Fruit fly (Drosophila melanogaster): ENCODE data around the gene UGP.

UGP gene

dm6 chr3L:9340232-9340631 is 18.5 kb downstream of the UGP start:
- TF ChIP-seq CG9139 (GFP tag; optimal IDR thresholded peaks at IDR 0.05): peak; percentile 9
- TF ChIP-seq Eip93F (GFP tag; optimal IDR thresholded peaks at IDR 0.05): no peak
- no peak for TF ChIP-seq fd59A (GFP tag; optimal IDR thresholded peaks at IDR 0.05)
- TF ChIP-seq CG6163 (GFP tag; IDR thresholded peaks at IDR 0.05): peak; percentile 61; the same call in 2 of the 3 replicates
- no peak for TF ChIP-seq Sox14 (GFP tag; optimal IDR thresholded peaks at IDR 0.05)
- TF ChIP-seq Sox102F (GFP tag; optimal IDR thresholded peaks at IDR 0.05): peak; percentile 28
- peak; percentile 37; the same call in 1 of the 3 replicates for TF ChIP-seq eg (GFP tag; IDR thresholded peaks at IDR 0.05)
- no peak for TF ChIP-seq CG10631 (GFP tag; optimal IDR thresholded peaks at IDR 0.05)
- no peak for TF ChIP-seq lz (GFP tag; optimal IDR thresholded peaks at IDR 0.05)
- TF ChIP-seq CG8119 (GFP tag; IDR thresholded peaks at IDR 0.05): no peak
- no peak for TF ChIP-seq Smox (GFP tag; optimal IDR thresholded peaks at IDR 0.05)
- TF ChIP-seq spab (GFP tag; optimal IDR thresholded peaks at IDR 0.05): no peak
- TF ChIP-seq Eip78C (GFP tag): peak; percentile 60
- peak; percentile 6 for TF ChIP-seq CG6276 (GFP tag; optimal IDR thresholded peaks at IDR 0.05)
- TF ChIP-seq svp (GFP tag): peak; percentile 78
- TF ChIP-seq CG10669 (GFP tag; optimal IDR thresholded peaks at IDR 0.05): no peak
- peak; percentile 0 for TF ChIP-seq achi (GFP tag; optimal IDR thresholded peaks at IDR 0.05)
- peak; percentile 51 for TF ChIP-seq CG6854 (GFP tag; optimal IDR thresholded peaks at IDR 0.05)
- no peak for TF ChIP-seq CG32006 (GFP tag; optimal IDR thresholded peaks at IDR 0.05)

dm6 chr3L:9339021-9339420 is 19.7 kb downstream of the UGP start:
- TF ChIP-seq CG6163 (GFP tag; IDR thresholded peaks at IDR 0.05) (no peak), fkh (GFP tag; optimal IDR thresholded peaks at IDR 0.05) (no peak), CG11902 (GFP tag; optimal IDR thresholded peaks at IDR 0.05) (no peak), acj6 (GFP tag; optimal IDR thresholded peaks at IDR 0.05) (peak; percentile 20), spab (GFP tag; optimal IDR thresholded peaks at IDR 0.05) (no peak), OdsH (GFP tag; optimal IDR thresholded peaks at IDR 0.05) (peak; percentile 19), CG7368 (GFP tag; optimal IDR thresholded peaks at IDR 0.05) (no peak), topi (GFP tag; optimal IDR thresholded peaks at IDR 0.05) (no peak), CG6808 (GFP tag; optimal IDR thresholded peaks at IDR 0.05) (no peak), CG32006 (GFP tag; optimal IDR thresholded peaks at IDR 0.05) (peak; percentile 18), CG16779 (tag; optimal IDR thresholded peaks at IDR 0.05) (no peak), fd85E (GFP tag; optimal IDR thresholded peaks at IDR 0.05) (no peak), CG15336 (GFP tag; IDR thresholded peaks at IDR 0.05) (no peak), CG6276 (GFP tag; optimal IDR thresholded peaks at IDR 0.05) (peak; percentile 7), Met (GFP tag; optimal IDR thresholded peaks at IDR 0.05) (no peak), salr (GFP tag; optimal IDR thresholded peaks at IDR 0.05) (no peak), Sox14 (GFP tag; optimal IDR thresholded peaks at IDR 0.05) (peak; percentile 3), Sox15 (GFP tag; optimal IDR thresholded peaks at IDR 0.05) (peak; percentile 7), fd59A (GFP tag; optimal IDR thresholded peaks at IDR 0.05) (no peak), dac (GFP tag; optimal IDR thresholded peaks at IDR 0.05) (no peak), achi (GFP tag; optimal IDR thresholded peaks at IDR 0.05) (no peak), eg (GFP tag; IDR thresholded peaks at IDR 0.05) (no peak), CG3032 (tag; optimal IDR thresholded peaks at IDR 0.05) (no peak), CG1621 (tag; optimal IDR thresholded peaks at IDR 0.05) (no peak), CG9139 (GFP tag; optimal IDR thresholded peaks at IDR 0.05) (no peak), Blimp-1 (GFP tag; optimal IDR thresholded peaks at IDR 0.05) (no peak), CG6792 (GFP tag; optimal IDR thresholded peaks at IDR 0.05) (no peak), Eip93F (GFP tag; optimal IDR thresholded peaks at IDR 0.05) (no peak), Hr38 (GFP tag; optimal IDR thresholded peaks at IDR 0.05) (no peak), Sox102F (GFP tag; optimal IDR thresholded peaks at IDR 0.05) (no peak), lz (GFP tag; optimal IDR thresholded peaks at IDR 0.05) (no peak), Smox (GFP tag; optimal IDR thresholded peaks at IDR 0.05) (no peak), vri (GFP tag; optimal IDR thresholded peaks at IDR 0.05) (no peak), CG8319 (GFP tag; optimal IDR thresholded peaks at IDR 0.05) (no peak), CG10631 (GFP tag; optimal IDR thresholded peaks at IDR 0.05) (no peak), Eip78C (GFP tag) (peak; percentile 80), CG11762 (GFP tag; optimal IDR thresholded peaks at IDR 0.05; ENCODE audit: insufficient read depth) (peak; percentile 34), CG11294 (GFP tag; IDR thresholded peaks at IDR 0.05) (no peak; the same call in 1 of the 2 replicates), CG8632 (GFP tag; optimal IDR thresholded peaks at IDR 0.05) (no peak), ss (GFP tag; optimal IDR thresholded peaks at IDR 0.05) (no peak), svp (GFP tag) (peak; percentile 69), CG4318 (GFP tag; optimal IDR thresholded peaks at IDR 0.05) (no peak), dsx (GFP tag; optimal IDR thresholded peaks at IDR 0.05; ENCODE audit: poor library complexity, severe bottlenecking) (no peak), Hr4 (GFP tag; optimal IDR thresholded peaks at IDR 0.05) (peak; percentile 23), pdm3 (GFP tag; optimal IDR thresholded peaks at IDR 0.05) (peak; percentile 45)

Data from whole organism, prepupa.